Worm (Caenorhabditis elegans): ENCODE results near the gene glb-17.

glb-17 gene

DNA sequence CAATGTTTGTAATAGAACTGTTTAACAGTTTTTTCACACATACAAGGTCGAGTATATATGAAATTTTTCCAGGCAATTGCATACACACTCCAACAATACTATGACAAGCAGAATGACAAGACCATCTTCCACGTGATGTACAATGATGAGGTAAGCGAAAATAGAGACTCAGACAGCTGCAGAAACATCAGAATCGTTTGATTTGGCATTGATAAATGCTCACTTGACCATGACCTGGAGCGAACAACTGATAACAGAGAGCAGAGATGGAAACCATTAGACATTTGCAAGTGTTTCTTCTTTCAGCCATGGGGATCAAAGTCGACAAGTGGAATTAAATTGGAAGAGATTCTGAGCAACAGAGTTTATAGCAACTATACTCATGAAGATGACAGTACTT, 36.4 kb downstream of the glb-17 start (continued):
- TF ChIP-seq ceh-82 (tag; optimal IDR thresholded peaks at IDR 0.05) (no peak), lin-35 (GFP tag; optimal IDR thresholded peaks at IDR 0.05) (peak in 1 of 2 experiments; percentile 71), nhr-237 (tag; optimal IDR thresholded peaks at IDR 0.05) (no peak), ceh-63 (GFP tag; optimal IDR thresholded peaks at IDR 0.05) (no peak), efl-3 (GFP tag; optimal IDR thresholded peaks at IDR 0.05) (no peak), ztf-4 (tag; optimal IDR thresholded peaks at IDR 0.05) (no peak), ceh-88 (GFP tag; IDR thresholded peaks at IDR 0.05) (no peak), nhr-76 (tag; optimal IDR thresholded peaks at IDR 0.05) (no peak), skn-1 (tag; optimal IDR thresholded peaks at IDR 0.05) (no peak), irx-1 (tag; optimal IDR thresholded peaks at IDR 0.05) (no peak), grh-1 (GFP tag; IDR thresholded peaks at IDR 0.05) (no peak), dpl-1 (GFP tag; optimal IDR thresholded peaks at IDR 0.05) (no peak), ama-1 (optimal IDR thresholded peaks at IDR 0.05) (no peak), zag-1 (tag; optimal IDR thresholded peaks at IDR 0.05) (no peak), nhr-19 (GFP tag; conservative IDR thresholded peaks at IDR 0.05) (no peak), hpl-2 (GFP tag; optimal IDR thresholded peaks at IDR 0.05) (peak; percentile 11), nhr-20 (tag; optimal IDR thresholded peaks at IDR 0.05) (peak; percentile 68), aly-2 (tag; optimal IDR thresholded peaks at IDR 0.05) (no peak), unc-86 (tag; optimal IDR thresholded peaks at IDR 0.05) (no peak), mef-2 (tag; optimal IDR thresholded peaks at IDR 0.05) (no peak), jun-1 (tag; optimal IDR thresholded peaks at IDR 0.05) (peak; percentile 16), pag-3 (tag; optimal IDR thresholded peaks at IDR 0.05; ENCODE audit: borderline replicate concordance, insufficient read depth) (no peak), ceh-8 (GFP tag; optimal IDR thresholded peaks at IDR 0.05) (no peak), mab-9 (GFP tag; IDR thresholded peaks at IDR 0.05) (no peak), snpc-4 (tag; optimal IDR thresholded peaks at IDR 0.05) (no peak), efl-1 (optimal IDR thresholded peaks at IDR 0.05) (no peak), efl-1 (GFP tag; optimal IDR thresholded peaks at IDR 0.05 in 1 of 2) (peak in 1 of 2 experiments; percentile 70), alr-1 (tag; optimal IDR thresholded peaks at IDR 0.05; ENCODE audit: borderline replicate concordance) (no peak), nhr-11 (tag; optimal IDR thresholded peaks at IDR 0.05) (no peak), tlp-1 (tag; optimal IDR thresholded peaks at IDR 0.05) (no peak), unc-30 (tag; optimal IDR thresholded peaks at IDR 0.05) (no peak), nhr-90 (tag; optimal IDR thresholded peaks at IDR 0.05; ENCODE audit: poor library complexity) (peak; percentile 33), C04F5.9 (tag; optimal IDR thresholded peaks at IDR 0.05) (no peak), unc-130 (tag; optimal IDR thresholded peaks at IDR 0.05) (no peak), zip-4 (GFP tag; optimal IDR thresholded peaks at IDR 0.05) (no peak), isw-1 (GFP tag; IDR thresholded peaks at IDR 0.05) (no peak), vab-15 (tag; optimal IDR thresholded peaks at IDR 0.05) (no peak), ces-1 (GFP tag; optimal IDR thresholded peaks at IDR 0.05) (no peak), lin-13 (GFP tag; optimal IDR thresholded peaks at IDR 0.05) (no peak), hlh-17 (GFP tag; optimal IDR thresholded peaks at IDR 0.05; ENCODE audit: borderline replicate concordance) (no peak), pax-3 (tag; optimal IDR thresholded peaks at IDR 0.05) (no peak), mdl-1 (tag; optimal IDR thresholded peaks at IDR 0.05) (peak in 1 of 2 experiments; percentile 70), xbp-1 (tag; optimal IDR thresholded peaks at IDR 0.05) (no peak), sox-4 (tag; optimal IDR thresholded peaks at IDR 0.05) (no peak), nhr-84 (tag; optimal IDR thresholded peaks at IDR 0.05) (no peak), pqm-1 (tag; optimal IDR thresholded peaks at IDR 0.05) (no peak), ztf-11 (tag; optimal IDR thresholded peaks at IDR 0.05) (no peak), fkh-10 (GFP tag; optimal IDR thresholded peaks at IDR 0.05) (no peak), elt-2 (tag; optimal IDR thresholded peaks at IDR 0.05) (peak; percentile 94), aha-1 (tag; optimal IDR thresholded peaks at IDR 0.05) (no peak)
